Worm (Caenorhabditis elegans) whole organism, L3 larva: Measurements from ENCODE around the gene C06C3.4.
A peak's percentile ranks its signal among the peaks of the same experiment; 100 is the strongest.

Source experiments
- ZK546.5 ChIP-seq: sonication (generic microtip); optimal IDR thresholded peaks from 2 replicates; lab custom pipeline; 2017; ENCODE audit warnings: missing biosample characterization, missing genetic modification characterization
- ama-1 ChIP-seq: fragments of 150-350 bp; optimal IDR thresholded peaks from 2 replicates; lab custom pipeline; 2018
- ceh-28 ChIP-seq: fragments of 150-350 bp; optimal IDR thresholded peaks from 2 replicates; lab custom pipeline; 2014; ENCODE audit warnings: missing biosample characterization, missing genetic modification reagents, missing genetic modification characterization
- ceh-82 ChIP-seq: fragments of 150-350 bp; optimal IDR thresholded peaks from 2 replicates; lab custom pipeline; 2014; ENCODE audit warnings: missing biosample characterization, missing genetic modification characterization
- daf-12 ChIP-seq: fragments of 150-350 bp; optimal IDR thresholded peaks from 2 replicates; lab custom pipeline; 2014; ENCODE audit warnings: missing biosample characterization, missing genetic modification reagents, missing genetic modification characterization
- egl-27 ChIP-seq: sonication (generic microtip); optimal IDR thresholded peaks from 4 replicates; lab custom pipeline; 2017; ENCODE audit warnings: missing biosample characterization, missing genetic modification reagents, missing genetic modification characterization
- egl-5 ChIP-seq: fragments of 150-350 bp; optimal IDR thresholded peaks from 2 replicates; lab custom pipeline; 2017; ENCODE audit warnings: missing biosample characterization, missing genetic modification reagents, missing genetic modification characterization, inconsistent platforms
- elt-2 ChIP-seq: sonication (generic microtip); optimal IDR thresholded peaks from 2 replicates; lab custom pipeline; 2016; ENCODE audit warnings: missing genetic modification reagents, mild to moderate bottlenecking, missing genetic modification characterization, missing compliant biosample characterization
- elt-3 ChIP-seq, 3 experiments: fragments of 150-350 bp in 1 of 3; sonication (generic microtip) in 2 of 3; optimal IDR thresholded peaks; 2 replicates in 2 of 3; 4 replicates in 1 of 3; lab custom pipeline; 2014 to 2017; ENCODE audit warnings: missing biosample characterization in 3 of 3, missing genetic modification characterization in 3 of 3
- eor-1 ChIP-seq, 2 experiments: fragments of 150-350 bp; optimal IDR thresholded peaks; 2 replicates each; lab custom pipeline; 2014 to 2018; ENCODE audit warnings: missing biosample characterization in 2 of 2, missing genetic modification characterization in 2 of 2
- fkh-2 ChIP-seq: fragments of 150-350 bp; optimal IDR thresholded peaks from 2 replicates; lab custom pipeline; 2014; ENCODE audit warnings: missing biosample characterization, missing genetic modification reagents, missing genetic modification characterization
- jun-1 ChIP-seq: fragments of 150-350 bp; optimal IDR thresholded peaks from 2 replicates; lab custom pipeline; 2014; ENCODE audit warnings: missing biosample characterization, missing genetic modification reagents, missing genetic modification characterization
- lin-15B ChIP-seq: fragments of 150-350 bp; optimal IDR thresholded peaks from 2 replicates; lab custom pipeline; 2014; ENCODE audit warnings: missing biosample characterization, missing genetic modification characterization
- lin-39 ChIP-seq: fragments of 150-350 bp; optimal IDR thresholded peaks from 2 replicates; lab custom pipeline; 2018; ENCODE audit warnings: missing biosample characterization, missing genetic modification reagents, missing genetic modification characterization
- mdl-1 ChIP-seq: fragments of 150-350 bp; optimal IDR thresholded peaks from 2 replicates; lab custom pipeline; 2014; ENCODE audit warnings: missing biosample characterization, missing genetic modification characterization
- nhr-11 ChIP-seq: fragments of 150-350 bp; optimal IDR thresholded peaks from 2 replicates; lab custom pipeline; 2014; ENCODE audit warnings: missing biosample characterization, missing genetic modification characterization
- nhr-12 ChIP-seq: fragments of 150-350 bp; optimal IDR thresholded peaks from 2 replicates; lab custom pipeline; 2014; ENCODE audit warnings: missing biosample characterization, missing genetic modification characterization
- nhr-23 ChIP-seq: fragments of 150-350 bp; optimal IDR thresholded peaks from 2 replicates; lab custom pipeline; 2014; ENCODE audit warnings: missing biosample characterization, missing genetic modification reagents, missing genetic modification characterization
- nhr-237 ChIP-seq: fragments of 150-350 bp; optimal IDR thresholded peaks from 2 replicates; lab custom pipeline; 2014; ENCODE audit warnings: missing biosample characterization, missing genetic modification characterization
- nhr-25 ChIP-seq: sonication (generic microtip); optimal IDR thresholded peaks from 2 replicates; lab custom pipeline; 2017; ENCODE audit warnings: missing biosample characterization, missing genetic modification characterization
- nhr-28 ChIP-seq: fragments of 150-350 bp; optimal IDR thresholded peaks from 2 replicates; lab custom pipeline; 2014; ENCODE audit warnings: missing biosample characterization, missing genetic modification characterization
- nhr-43 ChIP-seq: sonication (generic microtip); optimal IDR thresholded peaks from 2 replicates; lab custom pipeline; 2016; ENCODE audit warnings: mild to moderate bottlenecking, missing genetic modification characterization, missing compliant biosample characterization; ENCODE audit not compliant: poor library complexity, severe bottlenecking
- nhr-67 ChIP-seq: fragments of 150-350 bp; optimal IDR thresholded peaks from 2 replicates; lab custom pipeline; 2014; ENCODE audit warnings: missing biosample characterization, missing genetic modification characterization
- nhr-76 ChIP-seq: fragments of 150-350 bp; sonication (generic microtip); optimal IDR thresholded peaks from 5 replicates; lab custom pipeline; 2014; ENCODE audit warnings: missing biosample characterization, missing genetic modification characterization
- nhr-77 ChIP-seq: fragments of 150-350 bp; optimal IDR thresholded peaks from 2 replicates; lab custom pipeline; 2014; ENCODE audit warnings: missing biosample characterization, missing genetic modification characterization
- pha-4 ChIP-seq: fragments of 150-350 bp; optimal IDR thresholded peaks from 2 replicates; lab custom pipeline; 2014; ENCODE audit warnings: missing biosample characterization, missing genetic modification reagents, missing genetic modification characterization
- sea-2 ChIP-seq: fragments of 150-350 bp; sonication (generic microtip); optimal IDR thresholded peaks from 4 replicates; lab custom pipeline; 2014; ENCODE audit warnings: missing biosample characterization, missing genetic modification reagents, missing genetic modification characterization
- skn-1 ChIP-seq: fragments of 150-350 bp; optimal IDR thresholded peaks from 2 replicates; lab custom pipeline; 2014; ENCODE audit warnings: missing biosample characterization, missing genetic modification characterization
- snpc-4 ChIP-seq: fragments of 150-350 bp; optimal IDR thresholded peaks from 2 replicates; lab custom pipeline; 2014; ENCODE audit warnings: missing biosample characterization, missing genetic modification characterization
- tbx-2 ChIP-seq: sonication (generic microtip); optimal IDR thresholded peaks from 2 replicates; lab custom pipeline; 2016; ENCODE audit warnings: mild to moderate bottlenecking, missing genetic modification characterization, missing compliant biosample characterization
- unc-39 ChIP-seq: sonication (generic microtip); optimal IDR thresholded peaks from 4 replicates; lab custom pipeline; 2017; ENCODE audit warnings: missing biosample characterization, missing genetic modification characterization
- unc-62 ChIP-seq: fragments of 150-350 bp; sonication (generic microtip); optimal IDR thresholded peaks from 4 replicates; lab custom pipeline; 2014; ENCODE audit warnings: missing biosample characterization, missing genetic modification reagents, missing genetic modification characterization
- zag-1 ChIP-seq: fragments of 150-350 bp; optimal IDR thresholded peaks from 2 replicates; lab custom pipeline; 2014; ENCODE audit warnings: missing biosample characterization, missing genetic modification characterization
- ztf-4 ChIP-seq: fragments of 150-350 bp; optimal IDR thresholded peaks from 2 replicates; lab custom pipeline; 2014; ENCODE audit warnings: missing biosample characterization, missing genetic modification characterization

Gene C06C3.4

ce11 chrII:9333714-9334113 lies 39.4 kb upstream of the C06C3.4 start, which contains the start of gene scp-1:
Gene scp-1 (plus strand): TSS chrII:9334014.
- peak; percentile 46 for TF ChIP-seq ceh-28 (tag; lab: Kevin White, UChicago)
- no peak for TF ChIP-seq elt-2
- no peak for TF ChIP-seq nhr-67 (tag; lab: Kevin White, UChicago)
- TF ChIP-seq snpc-4 (tag; lab: Kevin White, UChicago) = no peak
- TF ChIP-seq skn-1 = no peak
- TF ChIP-seq, all 47 proteins: peak for 1

- TF ChIP-seq elt-3 (tag; optimal IDR thresholded peaks at IDR 0.05; lab: Kevin White, UChicago) (no peak), ztf-4 (no peak), elt-2 (no peak), ceh-82 (no peak), tbx-2 (tag; lab: Kevin White, UChicago) (no peak), ama-1 (peak; percentile 31), nhr-76 (tag; lab: Kevin White, UChicago) (no peak), zag-1 (no peak), pha-4 (tag; lab: Kevin White, UChicago) (peak; percentile 12), nhr-23 (no peak)
- TF ChIP-seq, all 47 proteins: peak for 2
Measured at ce11 chrII:9336651-9337050, 36.4 kb upstream of the C06C3.4 start.

- TF ChIP-seq egl-5 (tag; lab: Kevin White, UChicago) = no peak
- TF ChIP-seq nhr-25 (tag; lab: Kevin White, UChicago) = peak; percentile 9
- peak; percentile 85 for TF ChIP-seq ama-1
Measured at ce11 chrII:9338859-9339258, 34.2 kb upstream of the C06C3.4 start, which contains the start of gene ttll-12. Gene ttll-12 (plus strand): TSS chrII:9338997.

ce11 chrII:9343955-9344354 lies 29.1 kb upstream of the C06C3.4 start:
- TF ChIP-seq eor-1 (tag; optimal IDR thresholded peaks at IDR 0.05; lab: Kevin White, UChicago) (no peak), unc-62 (GFP tag; lab: Kevin White, UChicago) (peak; percentile 58), lin-39 (tag; lab: Kevin White, UChicago) (no peak), nhr-25 (tag; lab: Kevin White, UChicago) (peak; percentile 51), nhr-43 (tag; lab: Kevin White, UChicago) (peak; percentile 92), sea-2 (GFP tag; lab: Kevin White, UChicago) (no peak), tbx-2 (tag; lab: Kevin White, UChicago) (peak; percentile 39), mdl-1 (tag; lab: Kevin White, UChicago) (no peak), elt-3 (tag; optimal IDR thresholded peaks at IDR 0.05; lab: Kevin White, UChicago) (peak in 2 of 3 experiments; percentile 59 to 86), elt-2 (no peak), fkh-2 (tag; lab: Kevin White, UChicago) (no peak), nhr-77 (tag; lab: Kevin White, UChicago) (no peak), nhr-237 (tag; lab: Kevin White, UChicago) (no peak), unc-39 (tag; lab: Kevin White, UChicago) (no peak), nhr-11 (tag; lab: Kevin White, UChicago) (no peak), nhr-67 (tag; lab: Kevin White, UChicago) (no peak), zag-1 (no peak), nhr-76 (tag; lab: Kevin White, UChicago) (no peak), daf-12 (tag; lab: Kevin White, UChicago) (no peak), ama-1 (no peak), ceh-28 (tag; lab: Kevin White, UChicago) (no peak), nhr-28 (tag; lab: Kevin White, UChicago) (no peak), ceh-82 (no peak), nhr-23 (peak; percentile 65), egl-27 (no peak), pha-4 (tag; lab: Kevin White, UChicago) (no peak), jun-1 (tag; lab: Kevin White, UChicago) (no peak), ZK546.5 (no peak)

ce11 chrII:9345116-9345515 lies 28.0 kb upstream of the C06C3.4 start:
- TF ChIP-seq nhr-76 (tag; lab: Kevin White, UChicago) (no peak), lin-15B (tag; lab: Kevin White, UChicago) (no peak), nhr-12 (tag; lab: Kevin White, UChicago) (no peak), unc-62 (GFP tag; lab: Kevin White, UChicago) (no peak), tbx-2 (tag; lab: Kevin White, UChicago) (no peak), elt-3 (tag; optimal IDR thresholded peaks at IDR 0.05; lab: Kevin White, UChicago) (no peak), snpc-4 (tag; lab: Kevin White, UChicago) (no peak), lin-39 (tag; lab: Kevin White, UChicago) (no peak)
